Fruit fly (Drosophila melanogaster): ENCODE measurements around the gene CG33177.

The CG33177 gene

dm6 chrX:15043013-15043699 lies 38.0 kb upstream of the CG33177 start (continued):
- TF ChIP-seq knrl (GFP tag; IDR thresholded peaks at IDR 0.05; ENCODE audit: partially characterized antibody) = no peak
- TF ChIP-seq ash1 (GFP tag; optimal IDR thresholded peaks at IDR 0.05) = peak; percentile 72
- TF ChIP-seq CG15073 (GFP tag; optimal IDR thresholded peaks at IDR 0.05) = peak; percentile 25
- peak; percentile 94 for TF ChIP-seq nau (GFP tag; optimal IDR thresholded peaks at IDR 0.05)
- no peak for TF ChIP-seq CG31388 (GFP tag; optimal IDR thresholded peaks at IDR 0.05)
- TF ChIP-seq ems (GFP tag; optimal IDR thresholded peaks at IDR 0.05) = peak; percentile 52
- no peak for TF ChIP-seq aop (GFP tag; IDR thresholded peaks at IDR 0.05)
- TF ChIP-seq az2 (GFP tag; optimal IDR thresholded peaks at IDR 0.05) = peak; percentile 25
- TF ChIP-seq stwl (tag; optimal IDR thresholded peaks at IDR 0.05) = no peak
- peak; percentile 45 for TF ChIP-seq Kr (GFP tag; optimal IDR thresholded peaks at IDR 0.05)
- TF ChIP-seq nerfin-1 (tag; optimal IDR thresholded peaks at IDR 0.05) = peak; percentile 82
- TF ChIP-seq CkIIα-i1 (GFP tag; IDR thresholded peaks at IDR 0.05) = peak; percentile 44; the same call in 1 of the 2 replicates
- no peak for TF ChIP-seq nmo (GFP tag; optimal IDR thresholded peaks at IDR 0.05)
- TF ChIP-seq sens (GFP tag) = peak; percentile 98
- TF ChIP-seq zfh1 (GFP tag; IDR thresholded peaks at IDR 0.05) = peak; percentile 74
- no peak for TF ChIP-seq Stat92E (GFP tag; optimal IDR thresholded peaks at IDR 0.05)
- peak; percentile 74 for TF ChIP-seq CG14710 (tag; optimal IDR thresholded peaks at IDR 0.05)
- TF ChIP-seq Opbp (GFP tag; IDR thresholded peaks at IDR 0.05; ENCODE audit: partially characterized antibody) = no peak
- peak; percentile 49 for TF ChIP-seq ken (GFP tag; IDR thresholded peaks at IDR 0.05)
- peak; percentile 69 for TF ChIP-seq scrt (GFP tag; optimal IDR thresholded peaks at IDR 0.05)
- no peak for TF ChIP-seq Deaf1 (tag; optimal IDR thresholded peaks at IDR 0.05)
- TF ChIP-seq CrebB (tag; optimal IDR thresholded peaks at IDR 0.05) = peak; percentile 91
- TF ChIP-seq TFAM (GFP tag; optimal IDR thresholded peaks at IDR 0.05) = peak; percentile 32
- TF ChIP-seq CG18764 (GFP tag; optimal IDR thresholded peaks at IDR 0.05) = peak; percentile 78
- TF ChIP-seq CG12219 (GFP tag; optimal IDR thresholded peaks at IDR 0.05) = peak; percentile 81
- TF ChIP-seq CG2889 (GFP tag; IDR thresholded peaks at IDR 0.05) = no peak
- no peak for TF ChIP-seq lov (optimal IDR thresholded peaks at IDR 0.05)
- TF ChIP-seq lov (GFP tag; IDR thresholded peaks at IDR 0.05) = peak; percentile 91
- TF ChIP-seq Meics (GFP tag; optimal IDR thresholded peaks at IDR 0.05) = peak; percentile 85
- peak; percentile 8; the same call in 1 of the 2 replicates for TF ChIP-seq CG14441 (GFP tag; IDR thresholded peaks at IDR 0.05)
- peak; percentile 61 for TF ChIP-seq CG1602 (GFP tag; optimal IDR thresholded peaks at IDR 0.05)
- TF ChIP-seq CG13296 (GFP tag; optimal IDR thresholded peaks at IDR 0.05) = peak; percentile 91
- TF ChIP-seq NC2β (GFP tag; optimal IDR thresholded peaks at IDR 0.05) = peak; percentile 88
- TF ChIP-seq bsh (GFP tag; optimal IDR thresholded peaks at IDR 0.05) = peak; percentile 14 to 88
- TF ChIP-seq slbo (GFP tag; IDR thresholded peaks at IDR 0.05) = peak; percentile 31
- TF ChIP-seq tll (GFP tag; optimal IDR thresholded peaks at IDR 0.05) = no peak
- TF ChIP-seq CG1832 (GFP tag; optimal IDR thresholded peaks at IDR 0.05) = no peak
- peak; percentile 85 for TF ChIP-seq org-1 (GFP tag; optimal IDR thresholded peaks at IDR 0.05)
- peak; percentile 80 for TF ChIP-seq CG7556 (GFP tag; optimal IDR thresholded peaks at IDR 0.05)
- no peak for TF ChIP-seq gsb (GFP tag; IDR thresholded peaks at IDR 0.05)
- TF ChIP-seq CG43689 (GFP tag; IDR thresholded peaks at IDR 0.05) = peak; percentile 73
- TF ChIP-seq chinmo (GFP tag; IDR thresholded peaks at IDR 0.05; ENCODE audit: partially characterized antibody) = 0 out of 4 replicates have a peak, but pooled peaks have one; percentile 6
- TF ChIP-seq sens-2 (GFP tag; IDR thresholded peaks at IDR 0.05) = 0 out of 2 replicates have a peak, but pooled peaks have one; percentile 20
- TF ChIP-seq Tbp (GFP tag; optimal IDR thresholded peaks at IDR 0.05) = no peak
- peak; percentile 72 for TF ChIP-seq CG4360 (GFP tag; IDR thresholded peaks at IDR 0.05)
- TF ChIP-seq CG15269 (tag; optimal IDR thresholded peaks at IDR 0.05) = peak; percentile 70
- peak; percentile 89 for TF ChIP-seq CG8089 (GFP tag; optimal IDR thresholded peaks at IDR 0.05)
- no peak for TF ChIP-seq Scr (GFP tag; IDR thresholded peaks at IDR 0.05; ENCODE audit: partially characterized antibody)
- peak; percentile 63 for TF ChIP-seq CG8281 (tag; optimal IDR thresholded peaks at IDR 0.05)

Data from whole organism, embryonic.